Worm (Caenorhabditis elegans): Measurements from ENCODE around the gene Y38F1A.4.

Y38F1A.4 gene

DNA sequence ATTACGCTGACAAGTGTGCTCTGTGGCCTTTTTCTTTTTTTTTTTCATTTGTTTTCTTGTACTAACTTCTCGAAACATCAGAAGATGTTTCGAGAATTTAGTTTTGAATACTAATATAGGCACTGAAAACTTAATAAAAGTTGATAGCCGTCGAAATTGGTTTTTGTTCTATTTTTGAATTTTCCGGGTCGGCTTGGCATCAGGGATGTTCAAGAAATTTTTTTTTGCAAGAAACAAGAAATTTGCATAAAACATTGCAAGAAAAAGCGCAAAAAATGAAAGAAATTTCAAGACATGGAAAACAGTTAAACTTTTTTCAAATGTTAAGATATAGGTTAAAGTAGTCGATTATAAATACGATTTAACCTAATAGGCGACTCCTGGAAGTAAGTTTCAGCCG lies 46.3 kb downstream of the Y38F1A.4 start:
- TF ChIP-seq ets-4 (tag; optimal IDR thresholded peaks at IDR 0.05): no peak
- no peak for TF ChIP-seq C08G9.2 (tag; optimal IDR thresholded peaks at IDR 0.05)
- TF ChIP-seq ztf-16 (tag; optimal IDR thresholded peaks at IDR 0.05): no peak
- TF ChIP-seq pros-1 (tag; optimal IDR thresholded peaks at IDR 0.05): no peak
- no peak for TF ChIP-seq Y22D7AL.16 (tag; optimal IDR thresholded peaks at IDR 0.05)
- TF ChIP-seq elt-4 (tag; optimal IDR thresholded peaks at IDR 0.05): no peak
- no peak for TF ChIP-seq fkh-6 (tag; optimal IDR thresholded peaks at IDR 0.05)
- TF ChIP-seq pqm-1 (tag; optimal IDR thresholded peaks at IDR 0.05): no peak
- no peak for TF ChIP-seq pha-4 (tag; optimal IDR thresholded peaks at IDR 0.05)
- no peak for TF ChIP-seq sox-2 (GFP tag; IDR thresholded peaks at IDR 0.05)
- TF ChIP-seq dmd-4 (tag; optimal IDR thresholded peaks at IDR 0.05; ENCODE audit: borderline replicate concordance): no peak

DNA sequence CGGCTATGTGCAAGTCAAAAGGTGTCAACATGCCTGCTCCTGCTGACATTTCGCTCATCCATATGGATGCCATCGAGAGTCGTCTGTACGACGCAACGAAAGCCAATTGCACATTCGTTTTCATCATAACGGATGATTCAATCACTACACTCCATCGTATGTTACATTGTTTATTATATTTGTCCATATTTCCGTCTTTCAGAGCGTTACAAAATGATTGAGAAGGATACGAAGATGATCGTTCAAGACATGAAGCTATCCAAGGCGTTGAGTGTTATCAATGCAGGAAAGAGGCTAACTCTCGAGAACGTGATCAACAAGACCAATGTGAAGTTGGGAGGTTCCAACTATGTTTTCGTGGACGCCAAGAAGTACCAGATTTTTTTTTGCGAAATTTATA lies 48.0 kb downstream of the Y38F1A.4 start:
- TF ChIP-seq nfya-1 (tag; optimal IDR thresholded peaks at IDR 0.05) (no peak), unc-86 (tag; optimal IDR thresholded peaks at IDR 0.05) (no peak), ceh-9 (tag; optimal IDR thresholded peaks at IDR 0.05) (no peak), pros-1 (tag; optimal IDR thresholded peaks at IDR 0.05) (no peak), npax-4 (tag; optimal IDR thresholded peaks at IDR 0.05) (no peak), K09A11.1 (tag; optimal IDR thresholded peaks at IDR 0.05; ENCODE audit: insufficient read depth) (no peak), hlh-15 (tag; optimal IDR thresholded peaks at IDR 0.05) (no peak), dmd-4 (tag; optimal IDR thresholded peaks at IDR 0.05; ENCODE audit: borderline replicate concordance) (no peak), elt-4 (tag; optimal IDR thresholded peaks at IDR 0.05) (no peak), hlh-13 (GFP tag; optimal IDR thresholded peaks at IDR 0.05) (no peak), pat-9 (tag; optimal IDR thresholded peaks at IDR 0.05) (no peak), pag-3 (tag; optimal IDR thresholded peaks at IDR 0.05; ENCODE audit: borderline replicate concordance) (no peak), unc-55 (GFP tag; optimal IDR thresholded peaks at IDR 0.05) (no peak), tbx-7 (tag; optimal IDR thresholded peaks at IDR 0.05) (no peak), mec-3 (tag; optimal IDR thresholded peaks at IDR 0.05; ENCODE audit: borderline replicate concordance) (no peak), ceh-48 (tag; optimal IDR thresholded peaks at IDR 0.05) (no peak)

DNA sequence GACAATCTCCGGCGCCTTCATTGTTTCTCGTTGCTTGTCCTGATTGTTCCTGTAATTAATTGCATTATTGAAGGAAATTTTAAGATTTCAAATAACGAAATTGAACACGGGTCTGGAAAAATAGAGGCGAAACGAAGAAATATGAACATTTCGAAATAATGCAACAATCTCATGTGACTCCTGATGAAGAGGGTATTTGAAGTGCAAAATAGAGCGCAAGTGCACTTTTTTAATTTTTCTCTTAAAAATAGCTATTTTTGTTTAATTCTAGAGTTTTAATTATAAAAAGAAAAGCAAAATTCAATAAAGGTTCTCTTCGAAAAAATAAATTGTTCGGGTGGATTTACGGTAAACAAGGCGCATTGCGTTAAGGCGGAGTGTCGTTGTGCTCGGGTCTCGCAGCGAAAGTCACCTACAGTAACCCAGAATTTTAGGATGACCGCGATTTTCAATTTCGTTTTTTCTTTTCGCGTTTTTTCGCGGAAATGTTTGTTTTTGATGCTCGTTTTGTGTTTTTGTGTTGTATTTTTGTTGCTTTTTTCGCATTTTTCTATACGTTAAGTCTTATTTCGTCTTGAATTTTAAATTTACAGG lies 50.5 kb downstream of the Y38F1A.4 start, which contains the start of the genes F58G1.2 and wago-4:
F58G1.2 (minus strand) TSS at position 51 of the 594 bp plus-strand sequence.
wago-4 (plus strand) TSS at position 592 of the 594 bp plus-strand sequence.
- TF ChIP-seq tbx-7 (tag; optimal IDR thresholded peaks at IDR 0.05) (no peak), ceh-24 (tag; optimal IDR thresholded peaks at IDR 0.05) (no peak), hlh-30 (tag; optimal IDR thresholded peaks at IDR 0.05; ENCODE audit: insufficient read depth) (no peak), F13H6.1 (tag; optimal IDR thresholded peaks at IDR 0.05) (no peak), dve-1 (tag; optimal IDR thresholded peaks at IDR 0.05) (no peak), ttx-3 (tag; optimal IDR thresholded peaks at IDR 0.05) (no peak), ceh-22 (tag; optimal IDR thresholded peaks at IDR 0.05) (no peak), elt-4 (tag; optimal IDR thresholded peaks at IDR 0.05) (no peak), ref-2 (tag; optimal IDR thresholded peaks at IDR 0.05) (no peak), pros-1 (tag; optimal IDR thresholded peaks at IDR 0.05) (no peak), hlh-6 (tag; optimal IDR thresholded peaks at IDR 0.05) (no peak), nfya-1 (tag; optimal IDR thresholded peaks at IDR 0.05) (no peak), unc-3 (GFP tag; conservative IDR thresholded peaks at IDR 0.05) (no peak), unc-3 (tag; optimal IDR thresholded peaks at IDR 0.05) (no peak), hlh-13 (GFP tag; optimal IDR thresholded peaks at IDR 0.05) (no peak), ceh-2 (tag; optimal IDR thresholded peaks at IDR 0.05) (no peak), syd-9 (tag; optimal IDR thresholded peaks at IDR 0.05) (no peak), sox-4 (tag; optimal IDR thresholded peaks at IDR 0.05) (no peak), K09A11.1 (tag; optimal IDR thresholded peaks at IDR 0.05; ENCODE audit: insufficient read depth) (no peak)

Data from whole organism, late embryonic.